Fruit fly (Drosophila melanogaster): ENCODE measurements around the gene CG5245.

CG5245 gene

DNA sequence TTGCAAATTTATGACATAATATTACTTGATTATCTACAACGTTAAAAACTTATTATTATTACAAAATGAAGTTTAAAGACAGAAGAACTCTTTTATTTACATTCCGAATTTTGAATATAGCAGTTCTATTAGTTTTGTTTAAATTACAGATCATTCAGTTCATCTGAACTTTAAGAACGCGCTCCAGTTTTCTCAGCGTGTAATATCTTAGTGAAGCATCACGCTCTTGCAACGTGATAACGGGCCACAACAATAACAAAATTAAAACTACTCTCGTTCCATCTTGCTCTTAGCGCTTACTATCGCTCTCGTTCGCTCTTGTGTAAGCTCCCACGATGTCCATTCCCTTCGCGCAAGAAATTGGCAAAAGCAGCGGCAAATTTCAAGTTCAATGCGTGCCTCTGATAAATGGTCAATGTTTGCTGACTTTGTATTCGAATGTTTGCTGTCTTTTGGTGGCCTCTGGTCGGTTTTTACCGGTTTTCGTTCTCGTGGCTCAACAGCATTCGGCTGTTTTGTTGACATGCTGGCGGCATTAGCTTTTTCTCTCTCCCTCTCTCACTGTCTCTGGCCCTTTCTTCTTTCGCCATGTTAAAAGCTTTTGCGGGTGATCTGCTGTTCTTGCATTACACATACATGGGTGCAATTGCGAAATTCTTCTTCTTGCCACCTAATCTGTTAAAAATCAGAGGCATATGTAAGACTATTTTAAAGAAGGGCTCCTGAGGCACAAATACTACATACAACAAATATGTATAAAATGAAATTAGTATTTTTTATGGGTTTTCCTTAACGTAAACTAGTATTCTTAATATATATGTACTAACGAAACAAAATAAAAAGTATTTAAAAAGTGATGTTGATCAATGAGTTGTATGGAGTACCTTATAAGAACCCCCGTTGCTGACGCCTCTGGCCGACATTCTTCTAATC is 13.5 kb downstream of the CG5245 start (continued):
- no peak for TF ChIP-seq prd (optimal IDR thresholded peaks at IDR 0.05)
- peak; percentile 16; the same call in 1 of the 3 replicates for TF ChIP-seq prd (GFP tag; IDR thresholded peaks at IDR 0.05)
- TF ChIP-seq dati (GFP tag; IDR thresholded peaks at IDR 0.05): no peak
- no peak for TF ChIP-seq inv (GFP tag; IDR thresholded peaks at IDR 0.05; ENCODE audit: partially characterized antibody)
- no peak for TF ChIP-seq h (optimal IDR thresholded peaks at IDR 0.05)
- TF ChIP-seq fd96Cb (tag; optimal IDR thresholded peaks at IDR 0.05): no peak
- peak; percentile 6 for TF ChIP-seq CG6813 (GFP tag; optimal IDR thresholded peaks at IDR 0.05)
- TF ChIP-seq al (GFP tag; IDR thresholded peaks at IDR 0.05): peak; percentile 23; the same call in 1 of the 2 replicates
- no peak for TF ChIP-seq pita (GFP tag; optimal IDR thresholded peaks at IDR 0.05)
- TF ChIP-seq CG1529 (GFP tag; optimal IDR thresholded peaks at IDR 0.05): no peak
- TF ChIP-seq Usf (GFP tag; optimal IDR thresholded peaks at IDR 0.05): peak; percentile 33
- TF ChIP-seq CG12391 (tag; optimal IDR thresholded peaks at IDR 0.05): peak; percentile 16
- no peak for TF ChIP-seq chif (GFP tag; optimal IDR thresholded peaks at IDR 0.05)
- TF ChIP-seq yki (optimal IDR thresholded peaks at IDR 0.05): no peak
- no peak for TF ChIP-seq pum (GFP tag; optimal IDR thresholded peaks at IDR 0.05)
- TF ChIP-seq wdn (GFP tag; IDR thresholded peaks at IDR 0.05): no peak
- no peak for TF ChIP-seq pros (GFP tag; optimal IDR thresholded peaks at IDR 0.05)
- TF ChIP-seq twi (tag; optimal IDR thresholded peaks at IDR 0.05): no peak
- TF ChIP-seq pan (optimal IDR thresholded peaks at IDR 0.05): no peak
- TF ChIP-seq pan (GFP tag; optimal IDR thresholded peaks at IDR 0.05 in 1 of 2, IDR thresholded peaks at IDR 0.05 in 1 of 2): no peak
- no peak for TF ChIP-seq sc (optimal IDR thresholded peaks at IDR 0.05)
- no peak for TF ChIP-seq sc (GFP tag; optimal IDR thresholded peaks at IDR 0.05)
- no peak for TF ChIP-seq Scr (GFP tag; IDR thresholded peaks at IDR 0.05; ENCODE audit: partially characterized antibody)
- peak; percentile 1 for TF ChIP-seq phol (tag; optimal IDR thresholded peaks at IDR 0.05)

DNA sequence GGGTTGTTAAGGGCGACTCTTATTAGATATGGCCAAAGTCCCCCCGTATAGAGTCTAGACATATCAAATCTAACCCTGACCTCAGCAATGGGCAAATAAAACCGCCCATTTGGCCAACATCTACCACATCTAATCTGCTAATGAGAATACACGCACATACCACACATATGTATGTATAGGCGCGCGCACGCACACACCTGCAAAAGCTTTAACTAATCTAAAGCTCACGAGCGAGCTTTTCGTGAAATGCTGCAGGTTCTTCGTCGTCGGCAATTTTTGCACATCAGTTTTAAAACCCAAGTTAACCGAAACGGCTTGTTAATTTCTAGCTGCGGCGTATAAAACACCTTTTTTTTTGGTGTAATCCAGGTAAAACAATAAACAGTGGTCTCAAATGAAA is 14.4 kb downstream of the CG5245 start:
- TF ChIP-seq sens (GFP tag) (no peak), E2f1 (GFP tag; IDR thresholded peaks at IDR 0.05) (no peak), inv (GFP tag; IDR thresholded peaks at IDR 0.05; ENCODE audit: partially characterized antibody) (no peak), Drgx (GFP tag; IDR thresholded peaks at IDR 0.05) (no peak), CG6175 (GFP tag; IDR thresholded peaks at IDR 0.05) (no peak), trem (tag; optimal IDR thresholded peaks at IDR 0.05) (no peak), CG17328 (GFP tag; IDR thresholded peaks at IDR 0.05) (no peak), jumu (GFP tag; optimal IDR thresholded peaks at IDR 0.05) (no peak), CG12769 (tag; optimal IDR thresholded peaks at IDR 0.05) (no peak), CG8478 (optimal IDR thresholded peaks at IDR 0.05) (no peak), CG10959 (GFP tag; IDR thresholded peaks at IDR 0.05) (no peak), Ada2b (GFP tag; IDR thresholded peaks at IDR 0.05) (no peak), pfk (GFP tag; optimal IDR thresholded peaks at IDR 0.05) (no peak), phol (tag; optimal IDR thresholded peaks at IDR 0.05) (no peak), her (GFP tag; optimal IDR thresholded peaks at IDR 0.05) (no peak), D (optimal IDR thresholded peaks at IDR 0.05) (no peak), D (GFP tag; optimal IDR thresholded peaks at IDR 0.05) (no peak), Ets65A (GFP tag) (no peak), CG5953 (GFP tag; IDR thresholded peaks at IDR 0.05) (no peak), CG11696 (GFP tag; IDR thresholded peaks at IDR 0.05) (no peak), da (GFP tag; optimal IDR thresholded peaks at IDR 0.05) (no peak), CG12942 (GFP tag; optimal IDR thresholded peaks at IDR 0.05) (no peak), Aef1 (GFP tag; IDR thresholded peaks at IDR 0.05) (no peak), sna (GFP tag; IDR thresholded peaks at IDR 0.05; ENCODE audit: partially characterized antibody) (no peak), croc (GFP tag; conservative IDR thresholded peaks at IDR 0.05) (no peak), CG11247 (GFP tag; IDR thresholded peaks at IDR 0.05) (no peak), CG17385 (GFP tag; optimal IDR thresholded peaks at IDR 0.05) (no peak), Deaf1 (tag; optimal IDR thresholded peaks at IDR 0.05) (peak; percentile 60), Meics (GFP tag; optimal IDR thresholded peaks at IDR 0.05) (no peak), bbx (GFP tag; IDR thresholded peaks at IDR 0.05; ENCODE audit: partially characterized antibody) (0 out of 2 replicates have a peak, but pooled peaks have one; percentile 6)

Measured in whole organism, embryonic.